Worm (Caenorhabditis elegans) whole organism, L2 larva: ENCODE measurements around the gene srr-7.
A peak's percentile ranks its signal among the peaks of the same experiment; 100 is the strongest.

Experiments used
- C34F6.9 ChIP-seq: fragments of 150-350 bp; optimal IDR thresholded peaks from 2 replicates; lab custom pipeline; 2014; ENCODE audit warnings: missing biosample characterization, missing genetic modification characterization
- F13H6.1 ChIP-seq: sonication (generic microtip); optimal IDR thresholded peaks from 2 replicates; lab custom pipeline; 2016; ENCODE audit warnings: missing genetic modification characterization, missing compliant biosample characterization
- R02D3.7 ChIP-seq: fragments of 150-350 bp; optimal IDR thresholded peaks from 2 replicates; lab custom pipeline; 2014; ENCODE audit warnings: missing biosample characterization, missing genetic modification characterization
- Y55F3AM.14 ChIP-seq: fragments of 200-800 bp; sonication (Bioruptor generic); optimal IDR thresholded peaks from 2 replicates; lab custom pipeline; 2018; ENCODE audit warnings: mild to moderate bottlenecking, missing genetic modification characterization, missing compliant biosample characterization
- ZK546.5 ChIP-seq: sonication (generic microtip); optimal IDR thresholded peaks from 2 replicates; lab custom pipeline; 2017; ENCODE audit warnings: missing biosample characterization, missing genetic modification characterization
- alr-1 ChIP-seq: fragments of 150-350 bp; optimal IDR thresholded peaks from 2 replicates; lab custom pipeline; 2014; ENCODE audit warnings: missing biosample characterization, missing genetic modification characterization
- aly-2 ChIP-seq: fragments of 150-350 bp; optimal IDR thresholded peaks from 2 replicates; lab custom pipeline; 2014; ENCODE audit warnings: missing biosample characterization, missing genetic modification characterization
- ama-1 ChIP-seq: fragments of 150-350 bp; optimal IDR thresholded peaks from 2 replicates; lab custom pipeline; 2018; ENCODE audit warnings: inconsistent platforms
- blmp-1 ChIP-seq: sonication (generic microtip); optimal IDR thresholded peaks from 2 replicates; lab custom pipeline; 2017; ENCODE audit warnings: missing genetic modification characterization, mild to moderate bottlenecking, missing compliant biosample characterization, antibody characterized with exemption, moderate library complexity; ENCODE audit not compliant: insufficient read depth
- ceh-16 ChIP-seq: fragments of 150-350 bp; optimal IDR thresholded peaks from 2 replicates; lab custom pipeline; 2014; ENCODE audit warnings: missing biosample characterization, missing genetic modification characterization
- ceh-82 ChIP-seq: fragments of 150-350 bp; optimal IDR thresholded peaks from 2 replicates; lab custom pipeline; 2014; ENCODE audit warnings: missing biosample characterization, missing genetic modification characterization
- crh-2 ChIP-seq: sonication (generic microtip); optimal IDR thresholded peaks from 2 replicates; lab custom pipeline; 2017; ENCODE audit warnings: missing biosample characterization, missing genetic modification characterization
- dmd-4 ChIP-seq: sonication (generic microtip); optimal IDR thresholded peaks from 2 replicates; lab custom pipeline; 2017; ENCODE audit warnings: missing biosample characterization, missing genetic modification characterization
- egl-27 ChIP-seq: sonication (generic microtip); optimal IDR thresholded peaks from 3 replicates; lab custom pipeline; 2017; ENCODE audit warnings: missing biosample characterization, missing genetic modification reagents, missing genetic modification characterization
- fos-1 ChIP-seq: fragments of 150-350 bp; optimal IDR thresholded peaks from 2 replicates; lab custom pipeline; 2014; ENCODE audit warnings: missing biosample characterization, missing genetic modification characterization
- gmeb-1 ChIP-seq: fragments of 150-350 bp; optimal IDR thresholded peaks from 2 replicates; lab custom pipeline; 2014; ENCODE audit warnings: missing biosample characterization, missing genetic modification characterization
- lin-11 ChIP-seq: fragments of 150-350 bp; sonication (generic microtip); optimal IDR thresholded peaks from 2 replicates; lab custom pipeline; 2014; ENCODE audit warnings: missing biosample characterization, missing genetic modification characterization, inconsistent platforms, mixed read lengths
- lin-13 ChIP-seq: fragments of 150-350 bp; optimal IDR thresholded peaks from 2 replicates; lab custom pipeline; 2014; ENCODE audit warnings: missing biosample characterization, missing genetic modification reagents, missing genetic modification characterization
- lsy-2 ChIP-seq, 2 experiments: fragments of 150-350 bp in 1 of 2; sonication (generic microtip) in 1 of 2; optimal IDR thresholded peaks; 2 replicates each; lab custom pipeline; 2014 to 2017; ENCODE audit warnings: missing biosample characterization in 2 of 2, missing genetic modification characterization in 2 of 2
- mab-5 ChIP-seq: fragments of 150-350 bp; optimal IDR thresholded peaks from 2 replicates; lab custom pipeline; 2014; ENCODE audit warnings: missing biosample characterization, missing genetic modification characterization
- mbf-1 ChIP-seq: sonication (generic microtip); optimal IDR thresholded peaks from 2 replicates; lab custom pipeline; 2017; ENCODE audit warnings: missing biosample characterization, missing genetic modification characterization
- nhr-10 ChIP-seq: sonication (generic microtip); optimal IDR thresholded peaks from 2 replicates; lab custom pipeline; 2017; ENCODE audit warnings: missing biosample characterization, missing genetic modification characterization
- nhr-12 ChIP-seq: fragments of 150-350 bp; optimal IDR thresholded peaks from 2 replicates; lab custom pipeline; 2014; ENCODE audit warnings: missing biosample characterization, missing genetic modification characterization
- nhr-129 ChIP-seq: fragments of 150-350 bp; optimal IDR thresholded peaks from 2 replicates; lab custom pipeline; 2014; ENCODE audit warnings: missing biosample characterization, missing genetic modification characterization
- nhr-23 ChIP-seq: fragments of 150-350 bp; optimal IDR thresholded peaks from 2 replicates; lab custom pipeline; 2014; ENCODE audit warnings: missing biosample characterization, missing genetic modification reagents, missing genetic modification characterization
- nhr-25 ChIP-seq: fragments of 150-350 bp; sonication (generic microtip); optimal IDR thresholded peaks from 3 replicates; lab custom pipeline; 2014; ENCODE audit warnings: missing biosample characterization, missing genetic modification characterization
- nhr-77 ChIP-seq: fragments of 150-350 bp; optimal IDR thresholded peaks from 2 replicates; lab custom pipeline; 2014; ENCODE audit warnings: missing biosample characterization, missing genetic modification characterization
- sem-4 ChIP-seq: fragments of 150-350 bp; optimal IDR thresholded peaks from 2 replicates; lab custom pipeline; 2014; ENCODE audit warnings: missing biosample characterization, missing genetic modification reagents, missing genetic modification characterization
- skn-1 ChIP-seq: sonication (generic microtip); optimal IDR thresholded peaks from 2 replicates; lab custom pipeline; 2017; ENCODE audit warnings: missing biosample characterization, missing genetic modification characterization
- sma-3 ChIP-seq: sonication (generic microtip); optimal IDR thresholded peaks from 2 replicates; lab custom pipeline; 2016; ENCODE audit warnings: missing genetic modification reagents, missing genetic modification characterization, missing compliant biosample characterization
- sma-9 ChIP-seq, 2 experiments: fragments of 150-350 bp in 1 of 2; sonication (generic microtip) in 1 of 2; optimal IDR thresholded peaks; 2 replicates each; lab custom pipeline; 2014 to 2016; ENCODE audit warnings: missing genetic modification characterization in 2 of 2, mild to moderate bottlenecking in 1 of 2, missing biosample characterization in 1 of 2, missing compliant biosample characterization in 1 of 2, missing genetic modification reagents in 1 of 2, moderate library complexity in 1 of 2
- snpc-4 ChIP-seq: fragments of 150-350 bp; optimal IDR thresholded peaks from 2 replicates; lab custom pipeline; 2014; ENCODE audit warnings: missing biosample characterization, missing genetic modification characterization
- unc-39 ChIP-seq: fragments of 150-350 bp; optimal IDR thresholded peaks from 2 replicates; lab custom pipeline; 2014; ENCODE audit warnings: missing biosample characterization, missing genetic modification characterization
- unc-55 ChIP-seq: fragments of 150-350 bp; sonication (generic microtip); optimal IDR thresholded peaks from 3 replicates; lab custom pipeline; 2014; ENCODE audit warnings: missing biosample characterization, missing genetic modification reagents, missing genetic modification characterization
- unc-62 ChIP-seq: fragments of 150-350 bp; optimal IDR thresholded peaks from 2 replicates; lab custom pipeline; 2014; ENCODE audit warnings: missing biosample characterization, missing genetic modification reagents, missing genetic modification characterization
- ztf-1 ChIP-seq: fragments of 200-800 bp; sonication (Bioruptor generic); conservative IDR thresholded peaks from 2 replicates; pipeline ENCODE4 v1.3.6; 2022; ENCODE audit warnings: missing genetic modification characterization, missing compliant biosample characterization
- ztf-11 ChIP-seq: sonication (generic microtip); optimal IDR thresholded peaks from 2 replicates; lab custom pipeline; 2017; ENCODE audit warnings: missing biosample characterization, missing genetic modification characterization

The srr-7 gene

ce11 chrV:15127955-15128354, at the start of gene srr-7:
srr-7 (plus strand) TSS chrV:15128255.
- TF ChIP-seq unc-39 (tag; lab: Kevin White, UChicago), result no peak
- no peak for TF ChIP-seq nhr-129
- TF ChIP-seq gmeb-1 (tag; lab: Kevin White, UChicago), result no peak
- no peak for TF ChIP-seq Y55F3AM.14
- no peak for TF ChIP-seq ztf-11
- no peak for TF ChIP-seq crh-2
- TF ChIP-seq R02D3.7, result no peak
- TF ChIP-seq snpc-4 (tag; lab: Kevin White, UChicago), result no peak

ce11 chrV:15078560-15078959, 49.5 kb upstream of the srr-7 start:
- TF ChIP-seq ceh-16 (no peak), nhr-10 (no peak), ztf-1 (GFP tag; lab: Robert Waterston, UW) (no peak), blmp-1 (tag; lab: Kevin White, UChicago) (no peak), nhr-129 (no peak), dmd-4 (tag; lab: Kevin White, UChicago) (no peak), gmeb-1 (tag; lab: Kevin White, UChicago) (no peak), lin-11 (tag; lab: Kevin White, UChicago) (no peak), fos-1 (tag; lab: Kevin White, UChicago) (no peak), nhr-25 (no peak), mbf-1 (tag; lab: Kevin White, UChicago) (no peak), nhr-12 (tag; lab: Kevin White, UChicago) (no peak), alr-1 (tag; lab: Kevin White, UChicago) (no peak), aly-2 (tag; lab: Kevin White, UChicago) (no peak), Y55F3AM.14 (no peak), mab-5 (tag; lab: Kevin White, UChicago) (no peak), egl-27 (no peak), F13H6.1 (tag; lab: Kevin White, UChicago) (no peak), sem-4 (no peak)

ce11 chrV:15082291-15082690, 45.8 kb upstream of the srr-7 start, which contains the start of the genes C01G10.10 and C01G10.9:
C01G10.10 (minus strand) TSS chrV:15082441.
C01G10.9 (plus strand) TSS chrV:15082530.
- TF ChIP-seq unc-55 (GFP tag; lab: Kevin White, UChicago), result peak; percentile 47
- TF ChIP-seq C34F6.9 (tag; lab: Kevin White, UChicago), result peak; percentile 64
- no peak for TF ChIP-seq skn-1 (tag; lab: Kevin White, UChicago)
- TF ChIP-seq sma-9 (GFP tag; optimal IDR thresholded peaks at IDR 0.05; lab: Kevin White, UChicago), result peak; percentile 82
- TF ChIP-seq sma-9 (tag; optimal IDR thresholded peaks at IDR 0.05; lab: Kevin White, UChicago), result no peak
- TF ChIP-seq lin-13 (GFP tag; lab: Kevin White, UChicago), result peak; percentile 51
- no peak for TF ChIP-seq ceh-82 (tag; lab: Kevin White, UChicago)
- peak; percentile 47 for TF ChIP-seq gmeb-1 (tag; lab: Kevin White, UChicago)
- TF ChIP-seq nhr-25, result peak; percentile 46
- peak; percentile 50 for TF ChIP-seq snpc-4 (tag; lab: Kevin White, UChicago)
- TF ChIP-seq unc-62 (GFP tag; lab: Kevin White, UChicago), result no peak
- peak; percentile 45 for TF ChIP-seq crh-2
- TF ChIP-seq nhr-23, result no peak
- TF ChIP-seq ceh-16, result peak; percentile 13
- TF ChIP-seq sma-3, result peak; percentile 68
- TF ChIP-seq nhr-77 (tag; lab: Kevin White, UChicago), result no peak
- TF ChIP-seq F13H6.1 (tag; lab: Kevin White, UChicago), result peak; percentile 73
- TF ChIP-seq fos-1 (tag; lab: Kevin White, UChicago), result peak; percentile 9
- TF ChIP-seq sem-4, result peak; percentile 41
- TF ChIP-seq lsy-2 (tag; optimal IDR thresholded peaks at IDR 0.05; lab: Kevin White, UChicago), result peak; percentile 13 to 75

- TF ChIP-seq unc-62 (GFP tag; lab: Kevin White, UChicago) (no peak), ama-1 (lab: Kevin White, UChicago) (peak; percentile 79), ZK546.5 (tag; lab: Kevin White, UChicago) (no peak), unc-55 (GFP tag; lab: Kevin White, UChicago) (no peak), crh-2 (peak; percentile 3), gmeb-1 (tag; lab: Kevin White, UChicago) (no peak)
- TF ChIP-seq, all 48 proteins: peak for 2
Observed at ce11 chrV:15083659-15084058, 44.4 kb upstream of the srr-7 start.
